Fruit fly (Drosophila melanogaster): ENCODE results near the gene vri.

The vri gene

dm6 chr2L:5314630-5315159 is 26.0 kb downstream of the vri start, which contains the start of gene CG14024 (continued):
- TF ChIP-seq CG3726 (GFP tag; IDR thresholded peaks at IDR 0.05) (no peak), luna (GFP tag; optimal IDR thresholded peaks at IDR 0.05) (no peak), pfk (GFP tag; optimal IDR thresholded peaks at IDR 0.05) (no peak), ro (GFP tag; IDR thresholded peaks at IDR 0.05) (no peak), wor (GFP tag; IDR thresholded peaks at IDR 0.05) (no peak), Ada2b (GFP tag; IDR thresholded peaks at IDR 0.05) (no peak), chn (GFP tag; optimal IDR thresholded peaks at IDR 0.05) (no peak), CG12659 (GFP tag; optimal IDR thresholded peaks at IDR 0.05) (no peak), Tbp (GFP tag; optimal IDR thresholded peaks at IDR 0.05) (no peak), hth (optimal IDR thresholded peaks at IDR 0.05) (no peak), CG11456 (GFP tag; IDR thresholded peaks at IDR 0.05) (0 out of 3 replicates have a peak, but pooled peaks have one; percentile 51), eve (GFP tag; optimal IDR thresholded peaks at IDR 0.05) (no peak), CrebB (tag; optimal IDR thresholded peaks at IDR 0.05) (no peak), exex (tag; optimal IDR thresholded peaks at IDR 0.05) (no peak), unc-4 (GFP tag; IDR thresholded peaks at IDR 0.05; ENCODE audit: partially characterized antibody) (0 out of 2 replicates have a peak, but pooled peaks have one; percentile 14), CG3065 (GFP tag; optimal IDR thresholded peaks at IDR 0.05) (no peak), vfl (GFP tag; optimal IDR thresholded peaks at IDR 0.05) (no peak), bab2 (GFP tag; optimal IDR thresholded peaks at IDR 0.05) (no peak), CG10274 (GFP tag; optimal IDR thresholded peaks at IDR 0.05) (no peak), Sin3A (optimal IDR thresholded peaks at IDR 0.05) (no peak), disco-r (GFP tag; optimal IDR thresholded peaks at IDR 0.05) (no peak), nerfin-1 (tag; optimal IDR thresholded peaks at IDR 0.05) (no peak), cato (GFP tag; optimal IDR thresholded peaks at IDR 0.05; ENCODE audit: borderline replicate concordance) (no peak), zfh2 (GFP tag; optimal IDR thresholded peaks at IDR 0.05) (no peak), gsb-n (tag; optimal IDR thresholded peaks at IDR 0.05) (no peak), stc (GFP tag; IDR thresholded peaks at IDR 0.05) (no peak), CG14860 (GFP tag; IDR thresholded peaks at IDR 0.05; ENCODE audit: partially characterized antibody) (no peak), Hmx (GFP tag; optimal IDR thresholded peaks at IDR 0.05) (no peak), CG32772 (GFP tag; IDR thresholded peaks at IDR 0.05) (no peak), CG17568 (GFP tag; optimal IDR thresholded peaks at IDR 0.05) (no peak), CG2120 (GFP tag; optimal IDR thresholded peaks at IDR 0.05) (no peak), HmgD (GFP tag; optimal IDR thresholded peaks at IDR 0.05) (no peak), az2 (GFP tag; optimal IDR thresholded peaks at IDR 0.05) (no peak), Med (GFP tag) (peak; percentile 44), ara (GFP tag; IDR thresholded peaks at IDR 0.05) (peak; percentile 11; the same call in 1 of the 2 replicates), h (optimal IDR thresholded peaks at IDR 0.05) (no peak), CG3847 (GFP tag; IDR thresholded peaks at IDR 0.05) (no peak), CG16779 (GFP tag; IDR thresholded peaks at IDR 0.05) (peak; percentile 96), insv (GFP tag; optimal IDR thresholded peaks at IDR 0.05) (no peak), Trl (optimal IDR thresholded peaks at IDR 0.05) (peak in 1 of 2 experiments; percentile 18), Trl (GFP tag; optimal IDR thresholded peaks at IDR 0.05) (peak; percentile 14), danr (GFP tag; IDR thresholded peaks at IDR 0.05) (no peak), zen2 (GFP tag; IDR thresholded peaks at IDR 0.05; ENCODE audit: partially characterized antibody) (peak; percentile 19; the same call in 1 of the 3 replicates), Dek (tag; optimal IDR thresholded peaks at IDR 0.05) (no peak), chm (GFP tag; IDR thresholded peaks at IDR 0.05) (no peak), CG30020 (tag; optimal IDR thresholded peaks at IDR 0.05) (no peak), CG32767 (GFP tag; IDR thresholded peaks at IDR 0.05) (no peak), Abd-B (GFP tag; optimal IDR thresholded peaks at IDR 0.05) (no peak), aop (GFP tag; IDR thresholded peaks at IDR 0.05) (no peak), jigr1 (GFP tag; IDR thresholded peaks at IDR 0.05) (no peak), Nf-YC (tag; optimal IDR thresholded peaks at IDR 0.05) (no peak), lov (optimal IDR thresholded peaks at IDR 0.05) (no peak), lov (GFP tag; IDR thresholded peaks at IDR 0.05) (no peak), CG1832 (GFP tag; optimal IDR thresholded peaks at IDR 0.05) (no peak)

Measured in whole organism, embryonic.